Fruit fly (Drosophila melanogaster) whole organism: Measurements from ENCODE around the gene CG5011.

Source experiments
- CG8478 ChIP-seq: fragments of >200 bp; optimal IDR thresholded peaks from 2 replicates; lab custom pipeline; 2018; ENCODE audit warnings: inconsistent platforms
- pan ChIP-seq: fragments of >200 bp; optimal IDR thresholded peaks from 2 replicates; lab custom pipeline; 2017
- psq ChIP-seq: fragments of >200 bp; optimal IDR thresholded peaks from 2 replicates; lab custom pipeline; 2017

DNA sequence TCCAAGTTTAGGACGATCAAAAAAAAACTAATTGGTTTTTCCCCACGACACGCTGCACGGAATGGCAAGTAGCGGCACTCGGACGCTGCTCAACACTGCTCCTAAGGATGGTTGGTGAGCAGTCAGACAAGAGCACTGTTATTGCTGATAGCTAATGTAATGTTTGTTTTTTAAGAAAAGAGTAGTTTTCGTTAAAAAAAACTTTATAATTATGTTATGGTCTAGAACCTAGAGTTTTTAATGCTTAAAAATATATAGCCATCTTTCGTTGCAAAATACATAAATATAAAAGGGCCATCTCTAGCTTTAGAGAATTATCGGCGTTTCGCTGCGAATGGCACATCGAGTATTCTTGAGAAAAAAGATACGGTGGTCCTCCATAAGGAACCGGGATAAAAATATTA lies 27.8 kb upstream of the CG5011 start, which contains the start of the genes Charon and CG4887:
- TF ChIP-seq psq (lab: Kevin White, UChicago) = no peak
- TF ChIP-seq CG8478 (lab: Kevin White, UChicago) = no peak
- TF ChIP-seq pan (lab: Kevin White, UChicago) = no peak
